Worm (Caenorhabditis elegans): ENCODE results near the gene pcp-5.

DNA sequence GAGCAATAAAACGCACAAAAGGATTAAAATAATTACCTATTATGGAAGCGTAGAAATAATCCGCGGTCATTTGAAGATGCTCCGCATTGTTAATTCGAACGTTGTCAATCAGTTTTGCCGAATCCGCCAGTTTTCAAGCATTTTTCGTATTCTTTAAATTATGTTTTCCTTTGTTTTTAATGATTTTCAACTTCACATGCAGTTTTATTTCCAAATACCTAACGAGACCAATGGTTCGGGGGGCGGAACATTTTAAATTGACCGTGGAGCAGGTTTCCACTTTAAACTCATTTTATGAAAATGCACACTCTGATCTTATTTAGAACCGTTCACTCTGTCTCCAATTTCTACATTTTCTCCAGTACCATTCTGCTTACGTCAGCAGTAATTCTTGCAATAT is 12.7 kb downstream of the pcp-5 start, which contains the start of gene ZK688.4:
- TF ChIP-seq ztf-4 (tag; optimal IDR thresholded peaks at IDR 0.05) (no peak), ceh-90 (tag; optimal IDR thresholded peaks at IDR 0.05) (no peak), snpc-4 (tag; optimal IDR thresholded peaks at IDR 0.05) (no peak), egl-27 (tag; optimal IDR thresholded peaks at IDR 0.05) (no peak), pqm-1 (tag; optimal IDR thresholded peaks at IDR 0.05) (no peak)

Measured in whole organism, L1 larva.